Fruit fly (Drosophila melanogaster) whole organism, embryonic: ENCODE data around the gene BNIP3.

Experiments
- ATbp ChIP-seq: fragments of 200-800 bp; sonication (Bioruptor generic); optimal IDR thresholded peaks from 2 replicates; lab custom pipeline; 2017; ENCODE audit warnings: missing biosample characterization, mild to moderate bottlenecking, missing genetic modification characterization, missing genetic modification reagents
- Bdp1 ChIP-seq: fragments of 200-800 bp; sonication (Bioruptor generic); optimal IDR thresholded peaks from 3 replicates; lab custom pipeline; 2016; ENCODE audit warnings: missing biosample characterization, missing genetic modification characterization
- Bgb ChIP-seq: fragments of 200-800 bp; sonication (Bioruptor generic); IDR thresholded peaks from 2 replicates; pipeline ENCODE4 v1.3.6; 2022; ENCODE audit warnings: missing biosample characterization, missing genetic modification characterization; ENCODE audit not compliant: partially characterized antibody
- CG10147 ChIP-seq: fragments of 200-800 bp; sonication (Bioruptor generic); optimal IDR thresholded peaks from 2 replicates; lab custom pipeline; 2019; ENCODE audit warnings: missing biosample characterization, mild to moderate bottlenecking, missing genetic modification characterization, moderate library complexity
- CG10565 ChIP-seq: fragments of 200-800 bp; sonication (Bioruptor generic); optimal IDR thresholded peaks from 3 replicates; lab custom pipeline; 2016; ENCODE audit warnings: missing biosample characterization, mild to moderate bottlenecking, missing genetic modification characterization
- CG13123 ChIP-seq: fragments of 200-800 bp; sonication (Bioruptor generic); optimal IDR thresholded peaks from 2 replicates; lab custom pipeline; 2016; ENCODE audit warnings: missing biosample characterization, missing genetic modification characterization
- CG13296 ChIP-seq: fragments of 200-800 bp; sonication (Bioruptor generic); optimal IDR thresholded peaks from 3 replicates; lab custom pipeline; 2018; ENCODE audit warnings: missing biosample characterization, mild to moderate bottlenecking, missing genetic modification characterization
- CG13894 ChIP-seq: fragments of 200-800 bp; sonication (Bioruptor generic); optimal IDR thresholded peaks from 3 replicates; lab custom pipeline; 2018; ENCODE audit warnings: missing biosample characterization, mild to moderate bottlenecking, missing genetic modification characterization, moderate library complexity
- CG15696 ChIP-seq: fragments of 200-800 bp; sonication (Bioruptor generic); optimal IDR thresholded peaks from 2 replicates; lab custom pipeline; 2019; ENCODE audit warnings: missing biosample characterization, mild to moderate bottlenecking, missing genetic modification characterization, moderate library complexity
- CG1602 ChIP-seq: fragments of 200-800 bp; sonication (Bioruptor generic); optimal IDR thresholded peaks from 3 replicates; lab custom pipeline; 2016; ENCODE audit warnings: missing biosample characterization, missing genetic modification characterization
- CG17186 ChIP-seq: fragments of 200-800 bp; sonication (Bioruptor generic); optimal IDR thresholded peaks from 3 replicates; lab custom pipeline; 2017; ENCODE audit warnings: missing biosample characterization, missing genetic modification reagents, missing genetic modification characterization
- CG17829 ChIP-seq: fragments of 200-800 bp; optimal IDR thresholded peaks from 2 replicates; lab custom pipeline; 2019; ENCODE audit warnings: missing biosample characterization, mild to moderate bottlenecking, missing genetic modification characterization, moderate library complexity
- CG18011 ChIP-seq: fragments of 200-800 bp; sonication (Bioruptor generic); optimal IDR thresholded peaks from 2 replicates; lab custom pipeline; 2017; ENCODE audit warnings: missing biosample characterization, missing genetic modification characterization, mild to moderate bottlenecking, moderate library complexity, missing genotype
- CG2202 ChIP-seq: fragments of 200-800 bp; sonication (Bioruptor generic); optimal IDR thresholded peaks from 2 replicates; lab custom pipeline; 2018; ENCODE audit warnings: missing biosample characterization, mild to moderate bottlenecking, missing genetic modification characterization
- CG30020 ChIP-seq: fragments of 200-800 bp; optimal IDR thresholded peaks from 2 replicates; lab custom pipeline; 2019; ENCODE audit warnings: missing biosample characterization, mild to moderate bottlenecking, missing genetic modification characterization, moderate library complexity
- CG31224 ChIP-seq: fragments of 200-800 bp; sonication (Bioruptor generic); IDR thresholded peaks from 2 replicates; pipeline ENCODE4 v1.3.6; 2022; ENCODE audit warnings: missing biosample characterization, missing genetic modification characterization
- CG3726 ChIP-seq: fragments of 200-800 bp; sonication (Bioruptor generic); IDR thresholded peaks from 3 replicates; pipeline ENCODE4, ENCODE4 v1.3.6; 2022; ENCODE audit warnings: missing biosample characterization, missing genetic modification characterization
- CG4404 ChIP-seq: fragments of 200-800 bp; sonication (Bioruptor generic); IDR thresholded peaks from 2 replicates; pipeline ENCODE4 v1.3.6; 2022; ENCODE audit warnings: missing biosample characterization, missing genetic modification characterization
- CG6854 ChIP-seq: fragments of 200-800 bp; sonication (Bioruptor generic); optimal IDR thresholded peaks from 3 replicates; lab custom pipeline; 2017; ENCODE audit warnings: missing biosample characterization, mild to moderate bottlenecking, missing genetic modification characterization
- CG7556 ChIP-seq: fragments of 200-800 bp; sonication (Bioruptor generic); optimal IDR thresholded peaks from 2 replicates; lab custom pipeline; 2017; ENCODE audit warnings: missing biosample characterization, mild to moderate bottlenecking, missing genetic modification characterization
- CG8281 ChIP-seq: fragments of 200-800 bp; sonication (Bioruptor generic); optimal IDR thresholded peaks from 2 replicates; lab custom pipeline; 2018; ENCODE audit warnings: missing biosample characterization, mild to moderate bottlenecking, missing genetic modification characterization, moderate library complexity
- CG8388 ChIP-seq: fragments of 200-800 bp; sonication (Bioruptor generic); optimal IDR thresholded peaks from 2 replicates; lab custom pipeline; 2019; ENCODE audit warnings: missing biosample characterization, mild to moderate bottlenecking, missing genetic modification characterization, moderate library complexity
- Dfd ChIP-seq, 2 experiments: fragments of >200 bp; optimal IDR thresholded peaks; 2 replicates each; lab custom pipeline; 2017; ENCODE audit warnings: missing biosample characterization in 2 of 2, missing genetic modification characterization in 2 of 2
- Lim3 ChIP-seq: fragments of 200-800 bp; sonication (Bioruptor generic); IDR thresholded peaks from 2 replicates; pipeline ENCODE4 v1.3.6; 2022; ENCODE audit warnings: missing biosample characterization, missing genetic modification characterization
- Myb ChIP-seq: fragments of 200-800 bp; sonication (Bioruptor generic); optimal IDR thresholded peaks from 2 replicates; lab custom pipeline; 2016; ENCODE audit warnings: missing biosample characterization, missing genetic modification characterization
- NfI ChIP-seq: fragments of 200-800 bp; sonication (Bioruptor generic); optimal IDR thresholded peaks from 3 replicates; lab custom pipeline; 2018; ENCODE audit warnings: missing biosample characterization, mild to moderate bottlenecking, missing genetic modification characterization, moderate library complexity
- Opbp ChIP-seq: fragments of 200-800 bp; sonication (Bioruptor generic); IDR thresholded peaks from 3 replicates; pipeline ENCODE4 v1.3.6; 2022; ENCODE audit warnings: missing biosample characterization, missing genetic modification characterization; ENCODE audit not compliant: partially characterized antibody
- Ravus ChIP-seq: fragments of 200-800 bp; sonication (Bioruptor generic); IDR thresholded peaks from 2 replicates; pipeline ENCODE4 v1.3.6; 2022; ENCODE audit warnings: missing biosample characterization, missing genetic modification characterization
- Sin3A ChIP-seq: fragments of >200 bp; optimal IDR thresholded peaks from 2 replicates; lab custom pipeline; 2018
- Six4 ChIP-seq: fragments of 200-800 bp; sonication (Bioruptor generic); optimal IDR thresholded peaks from 2 replicates; lab custom pipeline; 2016; ENCODE audit warnings: missing biosample characterization, missing genetic modification characterization
- Sox102F ChIP-seq: fragments of 200-800 bp; sonication (Bioruptor generic); optimal IDR thresholded peaks from 2 replicates; lab custom pipeline; 2018; ENCODE audit warnings: missing biosample characterization, mild to moderate bottlenecking, missing genetic modification characterization, moderate library complexity
- Sry-δ ChIP-seq: fragments of 200-800 bp; sonication (Bioruptor generic); optimal IDR thresholded peaks from 2 replicates; lab custom pipeline; 2016; ENCODE audit warnings: missing biosample characterization, missing genetic modification characterization
- ac ChIP-seq: fragments of 200-800 bp; sonication (Bioruptor generic); optimal IDR thresholded peaks from 3 replicates; lab custom pipeline; 2017; ENCODE audit warnings: missing biosample characterization, mild to moderate bottlenecking, missing genetic modification characterization
- ash1 ChIP-seq: fragments of 200-800 bp; sonication (Bioruptor generic); optimal IDR thresholded peaks from 2 replicates; lab custom pipeline; 2018; ENCODE audit warnings: missing biosample characterization, mild to moderate bottlenecking, missing genetic modification characterization
- br ChIP-seq: fragments of >200 bp; optimal IDR thresholded peaks from 2 replicates; lab custom pipeline; 2017
- crp ChIP-seq, 2 experiments: fragments of 200-800 bp; sonication (Bioruptor generic); optimal IDR thresholded peaks; 2 replicates in 1 of 2; 3 replicates in 1 of 2; lab custom pipeline; 2017; ENCODE audit warnings: missing biosample characterization in 2 of 2, missing genetic modification characterization in 2 of 2, mild to moderate bottlenecking in 1 of 2, moderate library complexity in 1 of 2
- exex ChIP-seq: fragments of 200-800 bp; sonication (Bioruptor generic); optimal IDR thresholded peaks from 4 replicates; lab custom pipeline; 2018; ENCODE audit warnings: missing biosample characterization, mild to moderate bottlenecking, missing genetic modification characterization, moderate library complexity
- jigr1 ChIP-seq: fragments of 200-800 bp; sonication (Bioruptor generic); IDR thresholded peaks from 3 replicates; pipeline ENCODE4 v1.3.6; 2022; ENCODE audit warnings: missing biosample characterization, missing genetic modification characterization
- kni ChIP-seq: fragments of 200-800 bp; sonication (Bioruptor generic); optimal IDR thresholded peaks from 3 replicates; lab custom pipeline; 2017; ENCODE audit warnings: mild to moderate bottlenecking, missing biosample characterization, missing genetic modification reagents, missing genetic modification characterization
- nmo ChIP-seq: fragments of 200-800 bp; sonication (Bioruptor generic); optimal IDR thresholded peaks from 2 replicates; lab custom pipeline; 2018; ENCODE audit warnings: missing biosample characterization, mild to moderate bottlenecking, missing genetic modification characterization, moderate library complexity
- pfk ChIP-seq: fragments of 200-800 bp; sonication (Bioruptor generic); optimal IDR thresholded peaks from 2 replicates; lab custom pipeline; 2018; ENCODE audit warnings: missing biosample characterization, mild to moderate bottlenecking, missing genetic modification characterization, moderate library complexity
- pita ChIP-seq: fragments of 200-800 bp; sonication (Bioruptor generic); optimal IDR thresholded peaks from 2 replicates; lab custom pipeline; 2017; ENCODE audit warnings: missing biosample characterization, mild to moderate bottlenecking, missing genetic modification characterization
- pnt ChIP-seq: fragments of 200-800 bp; sonication (Bioruptor generic); optimal IDR thresholded peaks from 3 replicates; lab custom pipeline; 2016; ENCODE audit warnings: missing biosample characterization, missing genetic modification characterization
- salm ChIP-seq: fragments of 200-800 bp; sonication (Bioruptor generic); optimal IDR thresholded peaks from 2 replicates; lab custom pipeline; 2018; ENCODE audit warnings: missing biosample characterization, mild to moderate bottlenecking, missing genetic modification characterization
- sisA ChIP-seq: fragments of 200-800 bp; sonication (Bioruptor generic); IDR thresholded peaks from 2 replicates; pipeline ENCODE4 v1.3.6; 2022; ENCODE audit warnings: missing biosample characterization, missing genetic modification characterization
- slp2 ChIP-seq: fragments of 200-800 bp; sonication (Bioruptor generic); optimal IDR thresholded peaks from 2 replicates; lab custom pipeline; 2016; ENCODE audit warnings: missing biosample characterization, missing genetic modification characterization
- stc ChIP-seq: fragments of 200-800 bp; sonication (Bioruptor generic); IDR thresholded peaks from 2 replicates; pipeline ENCODE4 v1.3.6; 2022; ENCODE audit warnings: missing biosample characterization, missing genetic modification characterization
- tna ChIP-seq: fragments of 200-800 bp; sonication (Bioruptor generic); IDR thresholded peaks from 2 replicates; pipeline ENCODE4 v1.3.6; 2022; ENCODE audit warnings: missing biosample characterization, missing genetic modification characterization; ENCODE audit not compliant: partially characterized antibody
- vnd ChIP-seq: fragments of 200-800 bp; sonication (Bioruptor generic); IDR thresholded peaks from 3 replicates; pipeline ENCODE4 v1.3.6; 2022; ENCODE audit warnings: missing biosample characterization, missing genetic modification characterization; ENCODE audit not compliant: partially characterized antibody
- vvl ChIP-seq: fragments of 200-800 bp; sonication (Bioruptor generic); IDR thresholded peaks from 2 replicates; pipeline ENCODE4 v1.3.6; 2022; ENCODE audit warnings: missing biosample characterization, missing genetic modification characterization

The BNIP3 gene

dm6 chr3L:20526196-20526740 is 7.1 kb upstream of the BNIP3 start, which contains the start of gene Nubp2 (continued):
- TF ChIP-seq CG7556 (GFP tag; lab: Kevin White, UChicago) (peak; percentile 95), CG3726 (GFP tag; lab: Robert Waterston, UW) (peak; percentile 87; the same call in 1 of the 3 replicates), CG8388 (GFP tag; lab: Kevin White, UChicago) (peak; percentile 93), CG8281 (tag; lab: Kevin White, UChicago) (peak; percentile 85), Bgb (GFP tag; lab: Robert Waterston, UW) (no peak), pfk (peak; percentile 39), slp2 (GFP tag; lab: Kevin White, UChicago) (peak; percentile 93), Opbp (no peak), CG15696 (tag; lab: Kevin White, UChicago) (peak; percentile 98), Sin3A (lab: Kevin White, UChicago) (peak; percentile 83), Lim3 (peak; percentile 63; the same call in 1 of the 2 replicates), Sry-δ (GFP tag; lab: Kevin White, UChicago) (peak; percentile 71), CG17829 (tag; lab: Kevin White, UChicago) (peak; percentile 97), vnd (GFP tag; lab: Robert Waterston, UW) (no peak), Six4 (GFP tag; lab: Kevin White, UChicago) (peak; percentile 91), kni (GFP tag; lab: Kevin White, UChicago) (peak; percentile 93), ash1 (GFP tag; lab: Kevin White, UChicago) (peak; percentile 64), CG13894 (tag; lab: Kevin White, UChicago) (peak; percentile 95), tna (GFP tag; lab: Robert Waterston, UW) (no peak), pita (no peak), ATbp (peak; percentile 88), Sox102F (peak; percentile 94), CG6854 (GFP tag; lab: Kevin White, UChicago) (peak; percentile 82), NfI (peak; percentile 96), Dfd (GFP tag; optimal IDR thresholded peaks at IDR 0.05; lab: Kevin White, UChicago) (no peak), jigr1 (GFP tag; lab: Robert Waterston, UW) (peak; percentile 79; the same call in 2 of the 3 replicates), CG17186 (GFP tag; lab: Kevin White, UChicago) (peak; percentile 84), nmo (peak; percentile 98), exex (tag; lab: Kevin White, UChicago) (peak; percentile 89), Myb (GFP tag; lab: Kevin White, UChicago) (peak; percentile 72), CG13296 (peak; percentile 93), CG1602 (peak; percentile 97), salm (tag; lab: Kevin White, UChicago) (peak; percentile 84), CG10565 (GFP tag; lab: Kevin White, UChicago) (peak; percentile 78), br (lab: Kevin White, UChicago) (no peak), vvl (GFP tag; lab: Robert Waterston, UW) (peak; percentile 95), sisA (GFP tag; lab: Robert Waterston, UW) (peak; percentile 94), ac (peak; percentile 83), pnt (GFP tag; lab: Kevin White, UChicago) (peak; percentile 94), CG30020 (peak; percentile 91), CG18011 (GFP tag; lab: Kevin White, UChicago) (peak; percentile 84), Bdp1 (GFP tag; lab: Kevin White, UChicago) (peak; percentile 88), CG2202 (tag; lab: Kevin White, UChicago) (peak; percentile 81), CG13123 (GFP tag; lab: Kevin White, UChicago) (peak; percentile 93), CG10147 (peak; percentile 95), CG4404 (GFP tag; lab: Robert Waterston, UW) (peak; percentile 96), stc (GFP tag; lab: Robert Waterston, UW) (peak; percentile 89), Ravus (GFP tag; lab: Robert Waterston, UW) (peak; percentile 71), crp (GFP tag; optimal IDR thresholded peaks at IDR 0.05; lab: Kevin White, UChicago) (peak; percentile 92 to 96), CG31224 (GFP tag; lab: Robert Waterston, UW) (peak; percentile 89)
